Worm (Caenorhabditis elegans) whole organism, L4 larva: ENCODE results near the gene zfp-3.
A peak's percentile ranks its signal among the peaks of the same experiment; 100 is the strongest.

Source experiments
- D1046.2 ChIP-seq: fragments of 200-800 bp; sonication (Bioruptor generic); IDR thresholded peaks from 2 replicates; pipeline ENCODE4 v1.3.6; 2022; ENCODE audit warnings: missing genetic modification characterization, missing compliant biosample characterization
- F26F4.8 ChIP-seq: fragments of 200-800 bp; sonication (Bioruptor generic); conservative IDR thresholded peaks from 2 replicates; pipeline ENCODE4 v1.3.6; 2022; ENCODE audit warnings: missing genetic modification characterization, missing compliant biosample characterization
- F44E2.7 ChIP-seq: fragments of 200-800 bp; sonication (Bioruptor generic); IDR thresholded peaks from 2 replicates; pipeline ENCODE4 v2.1.2; 2022; ENCODE audit warnings: missing genetic modification characterization, missing compliant biosample characterization
- F49E8.2 ChIP-seq: sonication (generic microtip); optimal IDR thresholded peaks from 2 replicates; lab custom pipeline; 2016; ENCODE audit warnings: missing compliant biosample characterization, mild to moderate bottlenecking, missing genetic modification characterization, borderline replicate concordance
- ZK337.2 ChIP-seq: fragments of 200-800 bp; sonication (Bioruptor generic); IDR thresholded peaks from 2 replicates; pipeline ENCODE4 v1.3.6; 2022; ENCODE audit warnings: missing genetic modification reagents, missing genetic modification characterization, missing compliant biosample characterization
- ZK546.5 ChIP-seq, 2 experiments: sonication (generic microtip); optimal IDR thresholded peaks; 2 replicates each; lab custom pipeline; 2017; ENCODE audit warnings: missing biosample characterization in 2 of 2, missing genetic modification characterization in 2 of 2
- aha-1 ChIP-seq: fragments of 150-350 bp; peaks from one replicate; lab custom pipeline; 2014; ENCODE audit warnings: missing biosample characterization, missing genetic modification characterization
- aly-2 ChIP-seq: sonication (generic microtip); optimal IDR thresholded peaks from 2 replicates; lab custom pipeline; 2018; ENCODE audit warnings: missing biosample characterization, missing genetic modification characterization
- arid-1 ChIP-seq: fragments of 200-800 bp; sonication (Bioruptor generic); conservative IDR thresholded peaks from 2 replicates; pipeline ENCODE4 v1.3.6; 2022; ENCODE audit warnings: missing genetic modification reagents, missing genetic modification characterization, missing compliant biosample characterization
- attf-4 ChIP-seq: sonication (generic microtip); optimal IDR thresholded peaks from 3 replicates; lab custom pipeline; 2017; ENCODE audit warnings: missing biosample characterization, missing genetic modification characterization
- ces-1 ChIP-seq: fragments of 150-350 bp; sonication (generic microtip); optimal IDR thresholded peaks from 4 replicates; lab custom pipeline; 2014; ENCODE audit warnings: missing biosample characterization, missing genetic modification reagents, missing genetic modification characterization
- cey-2 ChIP-seq: sonication (generic microtip); optimal IDR thresholded peaks from 3 replicates; lab custom pipeline; 2017; ENCODE audit warnings: missing genetic modification characterization, mild to moderate bottlenecking, missing compliant biosample characterization, antibody characterized with exemption, borderline replicate concordance; ENCODE audit not compliant: insufficient read depth
- daf-16 ChIP-seq, 3 experiments: sonication (generic microtip); optimal IDR thresholded peaks; 2 replicates each; lab custom pipeline; 2016 to 2017; ENCODE audit warnings: missing genetic modification characterization in 3 of 3, missing genetic modification reagents in 3 of 3, mild to moderate bottlenecking in 2 of 3, missing compliant biosample characterization in 2 of 3, missing biosample characterization in 1 of 3, moderate library complexity in 1 of 3
- daf-19 ChIP-seq: fragments of 200-800 bp; sonication (Bioruptor generic); conservative IDR thresholded peaks from 2 replicates; pipeline ENCODE4 v1.3.6; 2022; ENCODE audit warnings: missing genetic modification characterization, missing compliant biosample characterization
- dmd-6 ChIP-seq: fragments of 200-800 bp; sonication (Bioruptor generic); IDR thresholded peaks from 2 replicates; pipeline ENCODE4 v1.3.6; 2022; ENCODE audit warnings: missing genetic modification reagents, missing genetic modification characterization, missing compliant biosample characterization
- duxl-1 ChIP-seq: sonication (generic microtip); optimal IDR thresholded peaks from 2 replicates; lab custom pipeline; 2016; ENCODE audit warnings: mild to moderate bottlenecking, missing genetic modification characterization, moderate library complexity, missing compliant biosample characterization; ENCODE audit not compliant: poor library complexity
- egl-43 ChIP-seq: fragments of 200-800 bp; sonication (Bioruptor generic); IDR thresholded peaks from 2 replicates; pipeline ENCODE4 v1.3.6; 2022; ENCODE audit warnings: missing genetic modification reagents, missing genetic modification characterization, missing compliant biosample characterization
- hif-1 ChIP-seq, 2 experiments: sonication (generic microtip); optimal IDR thresholded peaks; 2 replicates each; lab custom pipeline; 2016 to 2017; ENCODE audit warnings: missing compliant biosample characterization in 2 of 2, missing genetic modification characterization in 2 of 2, missing genetic modification reagents in 2 of 2, missing genotype in 2 of 2, mild to moderate bottlenecking in 1 of 2
- hlh-11 ChIP-seq: fragments of 200-800 bp; sonication (Bioruptor generic); optimal IDR thresholded peaks from 2 replicates; lab custom pipeline; 2018; ENCODE audit warnings: mild to moderate bottlenecking, missing genetic modification characterization, missing compliant biosample characterization
- hmg-1.1 ChIP-seq: fragments of 200-800 bp; sonication (Bioruptor generic); IDR thresholded peaks from 2 replicates; pipeline ENCODE4 v1.3.6; 2022; ENCODE audit warnings: missing genetic modification reagents, missing genetic modification characterization, missing compliant biosample characterization
- lin-29 ChIP-seq: fragments of 200-800 bp; sonication (Bioruptor generic); IDR thresholded peaks from 2 replicates; pipeline ENCODE4 v1.3.6; 2022; ENCODE audit warnings: missing genetic modification reagents, missing genetic modification characterization, missing compliant biosample characterization
- lin-38 ChIP-seq: fragments of 200-800 bp; sonication (Bioruptor generic); IDR thresholded peaks from 2 replicates; pipeline ENCODE4 v1.3.6; 2022; ENCODE audit warnings: missing genetic modification reagents, missing genetic modification characterization, missing compliant biosample characterization
- lir-3 ChIP-seq: sonication (generic microtip); optimal IDR thresholded peaks from 2 replicates; lab custom pipeline; 2016; ENCODE audit warnings: mild to moderate bottlenecking, missing genetic modification characterization, missing compliant biosample characterization
- mdl-1 ChIP-seq, 2 experiments: fragments of 150-350 bp in 1 of 2; sonication (generic microtip) in 1 of 2; optimal IDR thresholded peaks; 2 replicates each; lab custom pipeline; 2014 to 2017; ENCODE audit warnings: missing biosample characterization in 2 of 2, missing genetic modification characterization in 2 of 2
- mep-1 ChIP-seq: fragments of 150-350 bp; sonication (generic microtip); optimal IDR thresholded peaks from 3 replicates; lab custom pipeline; 2014; ENCODE audit warnings: missing biosample characterization, missing genetic modification characterization
- mes-2 ChIP-seq: sonication (generic microtip); optimal IDR thresholded peaks from 2 replicates; lab custom pipeline; 2016; ENCODE audit warnings: missing genotype, mild to moderate bottlenecking, missing genetic modification characterization, missing compliant biosample characterization; ENCODE audit not compliant: poor library complexity, severe bottlenecking
- nhr-102 ChIP-seq: sonication (generic microtip); optimal IDR thresholded peaks from 2 replicates; lab custom pipeline; 2016; ENCODE audit warnings: mild to moderate bottlenecking, missing genetic modification characterization, moderate library complexity, missing compliant biosample characterization
- nhr-11 ChIP-seq: fragments of 150-350 bp; optimal IDR thresholded peaks from 2 replicates; lab custom pipeline; 2014; ENCODE audit warnings: missing biosample characterization, missing genetic modification characterization
- nhr-28 ChIP-seq: fragments of 150-350 bp; optimal IDR thresholded peaks from 2 replicates; lab custom pipeline; 2014; ENCODE audit warnings: missing biosample characterization, missing genetic modification characterization
- nhr-41 ChIP-seq: fragments of 200-800 bp; sonication (Bioruptor generic); IDR thresholded peaks from 2 replicates; pipeline ENCODE4 v1.3.6; 2022; ENCODE audit warnings: missing genetic modification reagents, missing genetic modification characterization, missing compliant biosample characterization
- nhr-6 ChIP-seq: fragments of 150-350 bp; optimal IDR thresholded peaks from 2 replicates; lab custom pipeline; 2014; ENCODE audit warnings: missing biosample characterization, missing genetic modification characterization
- nhr-77 ChIP-seq: fragments of 150-350 bp; optimal IDR thresholded peaks from 2 replicates; lab custom pipeline; 2014; ENCODE audit warnings: missing biosample characterization, missing genetic modification characterization
- pha-4 ChIP-seq, 2 experiments: fragments of 150-350 bp in 1 of 2; fragments of 200-800 bp in 1 of 2; sonication (Bioruptor generic) in 1 of 2; IDR thresholded peaks in 1 of 2; optimal IDR thresholded peaks in 1 of 2; 2 replicates each; pipeline versions ENCODE4 v1.3.6 to Lab custom; 2014 to 2022; ENCODE audit warnings: missing genetic modification characterization in 2 of 2, missing genetic modification reagents in 2 of 2, missing biosample characterization in 1 of 2, missing compliant biosample characterization in 1 of 2
- rbr-2 ChIP-seq: sonication (generic microtip); optimal IDR thresholded peaks from 2 replicates; lab custom pipeline; 2016; ENCODE audit warnings: missing genotype, missing genetic modification characterization, missing compliant biosample characterization
- skn-1 ChIP-seq: fragments of 150-350 bp; optimal IDR thresholded peaks from 2 replicates; lab custom pipeline; 2014; ENCODE audit warnings: missing biosample characterization, missing genetic modification characterization
- spr-3 ChIP-seq: fragments of 200-800 bp; sonication (Bioruptor generic); optimal IDR thresholded peaks from 2 replicates; lab custom pipeline; 2018; ENCODE audit warnings: mild to moderate bottlenecking, missing genetic modification characterization, missing compliant biosample characterization
- tra-1 ChIP-seq: fragments of 200-800 bp; sonication (Bioruptor generic); IDR thresholded peaks from 2 replicates; pipeline ENCODE4 v1.3.6; 2022; ENCODE audit warnings: missing genetic modification reagents, missing genetic modification characterization, missing compliant biosample characterization
- unc-130 ChIP-seq: sonication (generic microtip); optimal IDR thresholded peaks from 2 replicates; lab custom pipeline; 2016; ENCODE audit warnings: missing genetic modification reagents, missing genetic modification characterization, missing compliant biosample characterization
- unc-62 ChIP-seq, 3 experiments: fragments of 150-350 bp in 1 of 3; sonication (generic microtip); optimal IDR thresholded peaks in 2 of 3; peaks in 1 of 3; 1 replicate in 1 of 3; 2 replicates in 2 of 3; lab custom pipeline; 2014 to 2017; ENCODE audit warnings: missing biosample characterization in 3 of 3, missing genetic modification characterization in 3 of 3, missing genetic modification reagents in 3 of 3, missing genotype in 1 of 3
- zag-1 ChIP-seq: fragments of 150-350 bp; optimal IDR thresholded peaks from 2 replicates; lab custom pipeline; 2014; ENCODE audit warnings: missing biosample characterization, missing genetic modification characterization
- zfp-3 ChIP-seq: fragments of 200-800 bp; sonication (Bioruptor generic); conservative IDR thresholded peaks from 2 replicates; pipeline ENCODE4 v1.3.6; 2022; ENCODE audit warnings: missing genetic modification reagents, missing genetic modification characterization, missing compliant biosample characterization
- zip-11 ChIP-seq: fragments of 200-800 bp; sonication (Bioruptor generic); IDR thresholded peaks from 2 replicates; pipeline ENCODE4 v1.3.6; 2022; ENCODE audit warnings: missing genetic modification characterization, missing compliant biosample characterization
- ztf-7 ChIP-seq: fragments of 150-350 bp; optimal IDR thresholded peaks from 2 replicates; lab custom pipeline; 2014; ENCODE audit warnings: missing biosample characterization, missing genetic modification characterization

The zfp-3 gene

ce11 chrX:1445696-1446095, 747 bp downstream of the zfp-3 start (continued):
- TF ChIP-seq lir-3 (tag; lab: Kevin White, UChicago): no peak
- TF ChIP-seq zag-1: no peak
- no peak for TF ChIP-seq F49E8.2 (tag; lab: Kevin White, UChicago)
- no peak for TF ChIP-seq aly-2
- TF ChIP-seq attf-4: no peak

- no peak for TF ChIP-seq pha-4 (GFP tag; IDR thresholded peaks at IDR 0.05; lab: Robert Waterston, UW)
- TF ChIP-seq pha-4 (tag; optimal IDR thresholded peaks at IDR 0.05; lab: Kevin White, UChicago): no peak
- TF ChIP-seq lin-29 (GFP tag; lab: Robert Waterston, UW): no peak
- no peak for TF ChIP-seq hlh-11 (tag; lab: Kevin White, UChicago)
- TF ChIP-seq zip-11 (GFP tag; lab: Robert Waterston, UW): no peak
- peak; percentile 10; the same call in 1 of the 2 replicates for TF ChIP-seq lin-38
- no peak for TF ChIP-seq cey-2 (tag; lab: Kevin White, UChicago)
- peak; percentile 61 for TF ChIP-seq nhr-77
- no peak for TF ChIP-seq ZK337.2 (GFP tag; lab: Robert Waterston, UW)
- no peak for TF ChIP-seq arid-1 (GFP tag; lab: Robert Waterston, UW)
- no peak for TF ChIP-seq zag-1
- no peak for TF ChIP-seq egl-43 (GFP tag; lab: Robert Waterston, UW)
- TF ChIP-seq daf-19 (GFP tag; lab: Robert Waterston, UW): no peak
- no peak for TF ChIP-seq ztf-7 (tag; lab: Kevin White, UChicago)
- TF ChIP-seq tra-1: no peak
- TF ChIP-seq unc-130 (GFP tag; lab: Kevin White, UChicago): no peak
- no peak for TF ChIP-seq dmd-6
- no peak for TF ChIP-seq nhr-6
- TF ChIP-seq F44E2.7 (GFP tag; lab: Robert Waterston, UW): no peak
- TF ChIP-seq hif-1 (tag; optimal IDR thresholded peaks at IDR 0.05; lab: Kevin White, UChicago): peak in 1 of 2 experiments; percentile 17
- no peak for TF ChIP-seq mes-2 (tag; lab: Kevin White, UChicago)
- TF ChIP-seq nhr-11 (tag; lab: Kevin White, UChicago): no peak
- TF ChIP-seq ZK546.5 (tag; optimal IDR thresholded peaks at IDR 0.05; lab: Kevin White, UChicago): no peak
- TF ChIP-seq nhr-102 (tag; lab: Kevin White, UChicago): peak; percentile 55
- TF ChIP-seq nhr-41 (GFP tag; lab: Robert Waterston, UW): no peak
- TF ChIP-seq rbr-2 (tag; lab: Kevin White, UChicago): no peak
- TF ChIP-seq skn-1 (tag; lab: Kevin White, UChicago): no peak
- TF ChIP-seq D1046.2 (GFP tag; lab: Robert Waterston, UW): no peak
- TF ChIP-seq F26F4.8 (GFP tag; lab: Robert Waterston, UW): no peak
- TF ChIP-seq hmg-1.1 (GFP tag; lab: Robert Waterston, UW): no peak
- TF ChIP-seq zfp-3 (GFP tag; lab: Robert Waterston, UW): no peak
- TF ChIP-seq mep-1 (tag; lab: Kevin White, UChicago): peak; percentile 0
- TF ChIP-seq ces-1 (GFP tag; lab: Kevin White, UChicago): no peak
- TF ChIP-seq daf-16 (GFP tag; optimal IDR thresholded peaks at IDR 0.05; lab: Kevin White, UChicago): no peak
- peak; percentile 37 for TF ChIP-seq daf-16 (tag; optimal IDR thresholded peaks at IDR 0.05; lab: Kevin White, UChicago)
- TF ChIP-seq nhr-28 (tag; lab: Kevin White, UChicago): no peak
- no peak for TF ChIP-seq spr-3 (GFP tag; lab: Kevin White, UChicago)
- TF ChIP-seq lir-3 (tag; lab: Kevin White, UChicago): no peak
- TF ChIP-seq mdl-1 (tag; optimal IDR thresholded peaks at IDR 0.05; lab: Kevin White, UChicago): no peak
- peak; percentile 68 for TF ChIP-seq aha-1 (tag; lab: Kevin White, UChicago)
- TF ChIP-seq unc-62 (GFP tag; optimal IDR thresholded peaks at IDR 0.05 in 1 of 2; lab: Kevin White, UChicago): peak in 1 of 2 experiments; percentile 89
- TF ChIP-seq unc-62 (tag; optimal IDR thresholded peaks at IDR 0.05; lab: Kevin White, UChicago): no peak
- TF ChIP-seq duxl-1 (tag; lab: Kevin White, UChicago): peak; percentile 8
These were observed 2.7 kb downstream of the zfp-3 start for ce11 chrX:1443556-1444243.
